Worm (Caenorhabditis elegans) whole organism, L4 larva: Measurements from ENCODE around the gene F34H10.4.

Experiments used
- D1046.2 ChIP-seq: fragments of 200-800 bp; sonication (Bioruptor generic); IDR thresholded peaks from 2 replicates; pipeline ENCODE4 v1.3.6; 2022; ENCODE audit warnings: missing genetic modification characterization, missing compliant biosample characterization
- F10B5.3 ChIP-seq: sonication (generic microtip); optimal IDR thresholded peaks from 2 replicates; lab custom pipeline; 2016; ENCODE audit warnings: mild to moderate bottlenecking, missing genetic modification characterization, missing compliant biosample characterization
- F26F4.8 ChIP-seq: fragments of 200-800 bp; sonication (Bioruptor generic); conservative IDR thresholded peaks from 2 replicates; pipeline ENCODE4 v1.3.6; 2022; ENCODE audit warnings: missing genetic modification characterization, missing compliant biosample characterization
- F37D6.2 ChIP-seq: sonication (generic microtip); optimal IDR thresholded peaks from 2 replicates; lab custom pipeline; 2016; ENCODE audit warnings: mild to moderate bottlenecking, missing genetic modification characterization, missing compliant biosample characterization
- F44E2.7 ChIP-seq: fragments of 200-800 bp; sonication (Bioruptor generic); IDR thresholded peaks from 2 replicates; pipeline ENCODE4 v2.1.2; 2022; ENCODE audit warnings: missing genetic modification characterization, missing compliant biosample characterization
- R02D3.7 ChIP-seq: fragments of 150-350 bp; sonication (generic microtip); optimal IDR thresholded peaks from 3 replicates; lab custom pipeline; 2014; ENCODE audit warnings: missing biosample characterization, missing genetic modification characterization
- T20F7.1 ChIP-seq: fragments of 200-800 bp; sonication (Bioruptor generic); optimal IDR thresholded peaks from 2 replicates; lab custom pipeline; 2018; ENCODE audit warnings: mild to moderate bottlenecking, missing genetic modification characterization, missing compliant biosample characterization
- Y5F2A.4 ChIP-seq: fragments of 200-800 bp; sonication (Bioruptor generic); optimal IDR thresholded peaks from 2 replicates; lab custom pipeline; 2018; ENCODE audit warnings: mild to moderate bottlenecking, missing genetic modification characterization, missing compliant biosample characterization
- ZK546.5 ChIP-seq, 2 experiments: sonication (generic microtip); optimal IDR thresholded peaks; 2 replicates each; lab custom pipeline; 2017; ENCODE audit warnings: missing biosample characterization in 2 of 2, missing genetic modification characterization in 2 of 2
- aly-2 ChIP-seq: sonication (generic microtip); optimal IDR thresholded peaks from 2 replicates; lab custom pipeline; 2018; ENCODE audit warnings: missing biosample characterization, missing genetic modification characterization
- ama-1 ChIP-seq: fragments of 150-350 bp; optimal IDR thresholded peaks from 2 replicates; lab custom pipeline; 2014; ENCODE audit warnings: inconsistent platforms, mixed read lengths
- arid-1 ChIP-seq: fragments of 200-800 bp; sonication (Bioruptor generic); conservative IDR thresholded peaks from 2 replicates; pipeline ENCODE4 v1.3.6; 2022; ENCODE audit warnings: missing genetic modification reagents, missing genetic modification characterization, missing compliant biosample characterization
- attf-4 ChIP-seq: sonication (generic microtip); optimal IDR thresholded peaks from 3 replicates; lab custom pipeline; 2017; ENCODE audit warnings: missing biosample characterization, missing genetic modification characterization
- ceh-20 ChIP-seq: fragments of 200-800 bp; sonication (Bioruptor generic); IDR thresholded peaks from 2 replicates; pipeline ENCODE4 v1.3.6; 2022; ENCODE audit warnings: missing genetic modification reagents, missing genetic modification characterization, missing compliant biosample characterization
- ceh-28 ChIP-seq: fragments of 150-350 bp; optimal IDR thresholded peaks from 2 replicates; lab custom pipeline; 2014; ENCODE audit warnings: missing biosample characterization, missing genetic modification reagents, missing genetic modification characterization
- cey-2 ChIP-seq: sonication (generic microtip); optimal IDR thresholded peaks from 3 replicates; lab custom pipeline; 2017; ENCODE audit warnings: missing genetic modification characterization, mild to moderate bottlenecking, missing compliant biosample characterization, antibody characterized with exemption, borderline replicate concordance; ENCODE audit not compliant: insufficient read depth
- daf-12 ChIP-seq: fragments of 150-350 bp; optimal IDR thresholded peaks from 2 replicates; lab custom pipeline; 2014; ENCODE audit warnings: missing biosample characterization, missing genetic modification reagents, missing genetic modification characterization
- daf-16 ChIP-seq, 3 experiments: sonication (generic microtip); optimal IDR thresholded peaks; 2 replicates each; lab custom pipeline; 2016 to 2017; ENCODE audit warnings: missing genetic modification characterization in 3 of 3, missing genetic modification reagents in 3 of 3, mild to moderate bottlenecking in 2 of 3, missing compliant biosample characterization in 2 of 3, missing biosample characterization in 1 of 3, moderate library complexity in 1 of 3
- daf-19 ChIP-seq: fragments of 200-800 bp; sonication (Bioruptor generic); conservative IDR thresholded peaks from 2 replicates; pipeline ENCODE4 v1.3.6; 2022; ENCODE audit warnings: missing genetic modification characterization, missing compliant biosample characterization
- daf-8 ChIP-seq: fragments of 200-800 bp; sonication (Bioruptor generic); IDR thresholded peaks from 2 replicates; pipeline ENCODE4 v1.3.6; 2022; ENCODE audit warnings: missing genetic modification characterization, missing compliant biosample characterization
- dmd-6 ChIP-seq: fragments of 200-800 bp; sonication (Bioruptor generic); IDR thresholded peaks from 2 replicates; pipeline ENCODE4 v1.3.6; 2022; ENCODE audit warnings: missing genetic modification reagents, missing genetic modification characterization, missing compliant biosample characterization
- dmd-8 ChIP-seq: fragments of 200-800 bp; sonication (Bioruptor generic); IDR thresholded peaks from 2 replicates; pipeline ENCODE4 v1.3.6; 2022; ENCODE audit warnings: missing genetic modification characterization, missing compliant biosample characterization
- dpl-1 ChIP-seq: fragments of 150-350 bp; optimal IDR thresholded peaks from 2 replicates; lab custom pipeline; 2014; ENCODE audit warnings: missing biosample characterization, missing genetic modification reagents, missing genetic modification characterization
- duxl-1 ChIP-seq: sonication (generic microtip); optimal IDR thresholded peaks from 2 replicates; lab custom pipeline; 2016; ENCODE audit warnings: mild to moderate bottlenecking, missing genetic modification characterization, moderate library complexity, missing compliant biosample characterization; ENCODE audit not compliant: poor library complexity
- dve-1 ChIP-seq: sonication (generic microtip); optimal IDR thresholded peaks from 2 replicates; lab custom pipeline; 2017; ENCODE audit warnings: antibody characterized with exemption, mild to moderate bottlenecking, missing genetic modification characterization, missing compliant biosample characterization; ENCODE audit not compliant: insufficient read depth
- egl-43 ChIP-seq: fragments of 200-800 bp; sonication (Bioruptor generic); IDR thresholded peaks from 2 replicates; pipeline ENCODE4 v1.3.6; 2022; ENCODE audit warnings: missing genetic modification reagents, missing genetic modification characterization, missing compliant biosample characterization
- fkh-10 ChIP-seq: fragments of 150-350 bp; optimal IDR thresholded peaks from 2 replicates; lab custom pipeline; 2014; ENCODE audit warnings: missing biosample characterization, missing genetic modification reagents, missing genetic modification characterization
- gei-8 ChIP-seq: fragments of 200-800 bp; sonication (Bioruptor generic); optimal IDR thresholded peaks from 2 replicates; lab custom pipeline; 2018; ENCODE audit warnings: mild to moderate bottlenecking, missing genetic modification characterization, missing compliant biosample characterization
- hif-1 ChIP-seq, 2 experiments: sonication (generic microtip); optimal IDR thresholded peaks; 2 replicates each; lab custom pipeline; 2016 to 2017; ENCODE audit warnings: missing compliant biosample characterization in 2 of 2, missing genetic modification characterization in 2 of 2, missing genetic modification reagents in 2 of 2, missing genotype in 2 of 2, mild to moderate bottlenecking in 1 of 2
- madf-9 ChIP-seq: fragments of 200-800 bp; sonication (Bioruptor generic); conservative IDR thresholded peaks from 2 replicates; pipeline ENCODE4 v1.3.6; 2022; ENCODE audit warnings: missing genetic modification reagents, missing genetic modification characterization, missing compliant biosample characterization
- mdl-1 ChIP-seq, 2 experiments: fragments of 150-350 bp in 1 of 2; sonication (generic microtip) in 1 of 2; optimal IDR thresholded peaks; 2 replicates each; lab custom pipeline; 2014 to 2017; ENCODE audit warnings: missing biosample characterization in 2 of 2, missing genetic modification characterization in 2 of 2
- mdt-29 ChIP-seq: fragments of 200-800 bp; sonication (Bioruptor generic); IDR thresholded peaks from 2 replicates; pipeline ENCODE4 v1.3.6; 2022; ENCODE audit warnings: missing genetic modification reagents, missing genetic modification characterization, missing compliant biosample characterization
- mxl-3 ChIP-seq: fragments of 200-800 bp; sonication (Bioruptor generic); optimal IDR thresholded peaks from 2 replicates; lab custom pipeline; 2018; ENCODE audit warnings: mild to moderate bottlenecking, missing genetic modification characterization, missing compliant biosample characterization
- nhr-10 ChIP-seq: fragments of 150-350 bp; optimal IDR thresholded peaks from 2 replicates; lab custom pipeline; 2014; ENCODE audit warnings: missing biosample characterization, missing genetic modification characterization
- nhr-111 ChIP-seq: fragments of 200-800 bp; sonication (Bioruptor generic); optimal IDR thresholded peaks from 2 replicates; lab custom pipeline; 2018; ENCODE audit warnings: mild to moderate bottlenecking, missing genetic modification characterization, missing compliant biosample characterization
- nhr-237 ChIP-seq: sonication (generic microtip); optimal IDR thresholded peaks from 2 replicates; lab custom pipeline; 2017; ENCODE audit warnings: missing biosample characterization, missing genetic modification characterization
- nhr-28 ChIP-seq: fragments of 150-350 bp; optimal IDR thresholded peaks from 2 replicates; lab custom pipeline; 2014; ENCODE audit warnings: missing biosample characterization, missing genetic modification characterization
- nhr-41 ChIP-seq: fragments of 200-800 bp; sonication (Bioruptor generic); IDR thresholded peaks from 2 replicates; pipeline ENCODE4 v1.3.6; 2022; ENCODE audit warnings: missing genetic modification reagents, missing genetic modification characterization, missing compliant biosample characterization
- nhr-48 ChIP-seq: sonication (generic microtip); optimal IDR thresholded peaks from 2 replicates; lab custom pipeline; 2016; ENCODE audit warnings: mild to moderate bottlenecking, missing genetic modification characterization, missing compliant biosample characterization
- nhr-77 ChIP-seq: fragments of 150-350 bp; optimal IDR thresholded peaks from 2 replicates; lab custom pipeline; 2014; ENCODE audit warnings: missing biosample characterization, missing genetic modification characterization
- set-16 ChIP-seq: fragments of 200-800 bp; sonication (Bioruptor generic); IDR thresholded peaks from 2 replicates; pipeline ENCODE4 v1.3.6; 2022; ENCODE audit warnings: missing genetic modification reagents, missing genetic modification characterization, missing compliant biosample characterization
- snpc-1.2 ChIP-seq: fragments of 200-800 bp; sonication (Bioruptor generic); IDR thresholded peaks from 2 replicates; pipeline ENCODE4 v1.3.6; 2022; ENCODE audit warnings: missing genetic modification reagents, missing genetic modification characterization, missing compliant biosample characterization
- spr-1 ChIP-seq: sonication (generic microtip); optimal IDR thresholded peaks from 2 replicates; lab custom pipeline; 2016; ENCODE audit warnings: mild to moderate bottlenecking, missing genetic modification characterization, missing compliant biosample characterization
- spr-3 ChIP-seq: fragments of 200-800 bp; sonication (Bioruptor generic); optimal IDR thresholded peaks from 2 replicates; lab custom pipeline; 2018; ENCODE audit warnings: mild to moderate bottlenecking, missing genetic modification characterization, missing compliant biosample characterization
- tag-97 ChIP-seq: fragments of 200-800 bp; sonication (Bioruptor generic); IDR thresholded peaks from 2 replicates; pipeline ENCODE4 v1.3.6; 2022; ENCODE audit warnings: missing genetic modification characterization, missing compliant biosample characterization
- unc-130 ChIP-seq: sonication (generic microtip); optimal IDR thresholded peaks from 2 replicates; lab custom pipeline; 2016; ENCODE audit warnings: missing genetic modification reagents, missing genetic modification characterization, missing compliant biosample characterization
- unc-39 ChIP-seq: sonication (generic microtip); optimal IDR thresholded peaks from 2 replicates; lab custom pipeline; 2017; ENCODE audit warnings: missing biosample characterization, missing genetic modification characterization
- vab-7 ChIP-seq: fragments of 200-800 bp; sonication (Bioruptor generic); IDR thresholded peaks from 2 replicates; pipeline ENCODE4 v1.3.6; 2022; ENCODE audit warnings: missing genetic modification reagents, missing genetic modification characterization, missing compliant biosample characterization
- zag-1 ChIP-seq: fragments of 150-350 bp; optimal IDR thresholded peaks from 2 replicates; lab custom pipeline; 2014; ENCODE audit warnings: missing biosample characterization, missing genetic modification characterization
- zip-11 ChIP-seq: fragments of 200-800 bp; sonication (Bioruptor generic); IDR thresholded peaks from 2 replicates; pipeline ENCODE4 v1.3.6; 2022; ENCODE audit warnings: missing genetic modification characterization, missing compliant biosample characterization
- ztf-7 ChIP-seq: fragments of 150-350 bp; optimal IDR thresholded peaks from 2 replicates; lab custom pipeline; 2014; ENCODE audit warnings: missing biosample characterization, missing genetic modification characterization

Gene F34H10.4

ce11 chrX:9622609-9623008 lies 25.7 kb upstream of the F34H10.4 start (continued):
- TF ChIP-seq cey-2 (tag; lab: Kevin White, UChicago): no peak
- no peak for TF ChIP-seq attf-4 (tag; lab: Kevin White, UChicago)
- TF ChIP-seq ceh-20 (GFP tag; lab: Robert Waterston, UW): no peak
- peak; percentile 66 for TF ChIP-seq duxl-1 (tag; lab: Kevin White, UChicago)
- TF ChIP-seq madf-9: no peak
- TF ChIP-seq R02D3.7: no peak
- peak; percentile 19 for TF ChIP-seq T20F7.1
- TF ChIP-seq nhr-77 (tag; lab: Kevin White, UChicago): no peak
- TF ChIP-seq dmd-8: peak; percentile 67; the same call in 1 of the 2 replicates
- TF ChIP-seq daf-19 (GFP tag; lab: Robert Waterston, UW): 0 out of 2 replicates have a peak, but pooled peaks have one; percentile 24
- TF ChIP-seq daf-12 (tag; lab: Kevin White, UChicago): no peak
- no peak for TF ChIP-seq ceh-28 (tag; lab: Kevin White, UChicago)
- no peak for TF ChIP-seq daf-8 (GFP tag; lab: Robert Waterston, UW)
- TF ChIP-seq spr-3: peak; percentile 14
- 0 out of 2 replicates have a peak, but pooled peaks have one; percentile 47 for TF ChIP-seq F26F4.8
- peak; percentile 5 for TF ChIP-seq nhr-111 (GFP tag; lab: Kevin White, UChicago)
- TF ChIP-seq hif-1 (tag; optimal IDR thresholded peaks at IDR 0.05; lab: Kevin White, UChicago): no peak
- TF ChIP-seq D1046.2 (GFP tag; lab: Robert Waterston, UW): no peak; the same call in 1 of the 2 replicates
- TF ChIP-seq ZK546.5 (tag; optimal IDR thresholded peaks at IDR 0.05; lab: Kevin White, UChicago): no peak
- TF ChIP-seq dve-1 (tag; lab: Kevin White, UChicago): no peak
- TF ChIP-seq zag-1 (tag; lab: Kevin White, UChicago): no peak
- TF ChIP-seq daf-16 (GFP tag; optimal IDR thresholded peaks at IDR 0.05; lab: Kevin White, UChicago): peak; percentile 18 to 84
- TF ChIP-seq daf-16 (tag; optimal IDR thresholded peaks at IDR 0.05; lab: Kevin White, UChicago): peak; percentile 65
- no peak for TF ChIP-seq nhr-10 (tag; lab: Kevin White, UChicago)
- no peak for TF ChIP-seq dpl-1 (GFP tag; lab: Kevin White, UChicago)
- TF ChIP-seq fkh-10 (GFP tag; lab: Kevin White, UChicago): no peak
- TF ChIP-seq nhr-41 (GFP tag; lab: Robert Waterston, UW): no peak
- TF ChIP-seq aly-2 (tag; lab: Kevin White, UChicago): no peak
- no peak for TF ChIP-seq unc-39
- TF ChIP-seq F37D6.2 (tag; lab: Kevin White, UChicago): no peak
- TF ChIP-seq F10B5.3 (tag; lab: Kevin White, UChicago): no peak
- no peak for TF ChIP-seq ama-1 (lab: Kevin White, UChicago)
- peak; percentile 3 for TF ChIP-seq gei-8
- no peak for TF ChIP-seq ztf-7 (tag; lab: Kevin White, UChicago)
- peak; percentile 53 for TF ChIP-seq arid-1 (GFP tag; lab: Robert Waterston, UW)
- peak; percentile 57; the same call in 1 of the 2 replicates for TF ChIP-seq mdt-29 (GFP tag; lab: Robert Waterston, UW)
- TF ChIP-seq unc-130 (GFP tag; lab: Kevin White, UChicago): peak; percentile 29
- TF ChIP-seq mdl-1 (tag; optimal IDR thresholded peaks at IDR 0.05; lab: Kevin White, UChicago): no peak
- TF ChIP-seq vab-7: peak; percentile 82
- TF ChIP-seq F44E2.7 (GFP tag; lab: Robert Waterston, UW): no peak
- TF ChIP-seq snpc-1.2 (GFP tag; lab: Robert Waterston, UW): no peak; the same call in 1 of the 2 replicates
- TF ChIP-seq Y5F2A.4 (GFP tag; lab: Kevin White, UChicago): no peak
- no peak for TF ChIP-seq zip-11 (GFP tag; lab: Robert Waterston, UW)
- no peak for TF ChIP-seq tag-97 (GFP tag; lab: Robert Waterston, UW)
- TF ChIP-seq nhr-48 (tag; lab: Kevin White, UChicago): peak; percentile 35
- TF ChIP-seq dmd-6 (GFP tag; lab: Robert Waterston, UW): peak; percentile 52; the same call in 1 of the 2 replicates
- TF ChIP-seq egl-43: no peak
- no peak for TF ChIP-seq nhr-28 (tag; lab: Kevin White, UChicago)
- TF ChIP-seq spr-1 (tag; lab: Kevin White, UChicago): peak; percentile 14
- no peak for TF ChIP-seq set-16 (GFP tag; lab: Robert Waterston, UW)
- TF ChIP-seq nhr-237 (tag; lab: Kevin White, UChicago): no peak
- peak; percentile 36 for TF ChIP-seq mxl-3 (GFP tag; lab: Kevin White, UChicago)
